Worm (Caenorhabditis elegans): ENCODE data around the gene str-31.

DNA sequence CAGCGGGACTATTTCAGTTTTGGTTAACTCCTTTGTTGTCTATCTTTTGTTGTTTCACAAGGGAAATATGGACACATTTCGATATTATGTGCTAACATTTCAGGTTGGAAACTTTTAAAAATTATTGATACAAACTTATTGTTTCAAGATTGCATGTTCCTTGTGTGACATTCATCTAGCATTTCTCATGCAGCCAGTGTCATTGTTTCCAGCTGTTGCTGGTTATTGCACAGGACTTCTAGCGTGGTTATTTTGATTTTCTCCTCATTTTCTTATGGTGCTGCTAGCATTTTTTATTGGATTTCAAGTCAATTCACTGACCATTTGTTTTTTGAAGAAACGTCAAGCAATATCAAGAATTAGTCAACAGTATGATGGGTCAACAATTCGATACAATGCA is 47.4 kb upstream of the str-31 start:
- TF ChIP-seq mxl-1 (tag; optimal IDR thresholded peaks at IDR 0.05) (no peak), let-526 (GFP tag; IDR thresholded peaks at IDR 0.05) (no peak), hmg-20 (GFP tag; IDR thresholded peaks at IDR 0.05) (no peak), zim-3 (tag; optimal IDR thresholded peaks at IDR 0.05) (no peak), mes-4 (tag; optimal IDR thresholded peaks at IDR 0.05) (no peak), cebp-1 (GFP tag; IDR thresholded peaks at IDR 0.05) (no peak), cebp-1 (tag; optimal IDR thresholded peaks at IDR 0.05) (no peak)
